Worm (Caenorhabditis elegans) whole organism, L3 larva: ENCODE measurements around the gene ocr-1.

Experiments used
- elt-1 ChIP-seq: fragments of 150-350 bp; optimal IDR thresholded peaks from 2 replicates; lab custom pipeline; 2014; ENCODE audit warnings: missing biosample characterization, missing genetic modification characterization
- jun-1 ChIP-seq: fragments of 150-350 bp; optimal IDR thresholded peaks from 2 replicates; lab custom pipeline; 2014; ENCODE audit warnings: missing biosample characterization, missing genetic modification reagents, missing genetic modification characterization
- nhr-28 ChIP-seq: fragments of 150-350 bp; optimal IDR thresholded peaks from 2 replicates; lab custom pipeline; 2014; ENCODE audit warnings: missing biosample characterization, missing genetic modification characterization

ce11 chrV:10758658-10759057 is 5.5 kb upstream of the ocr-1 start, which contains the start of gene F28H7.8:
- no peak for TF ChIP-seq jun-1 (tag; lab: Kevin White, UChicago)
- no peak for TF ChIP-seq nhr-28 (tag; lab: Kevin White, UChicago)
- TF ChIP-seq elt-1 (tag; lab: Kevin White, UChicago): no peak
